Fruit fly (Drosophila melanogaster): Measurements from ENCODE around the gene CG17078.

CG17078 gene

dm6 chr2L:243819-244218 lies 34.2 kb downstream of the CG17078 start (continued):
- TF ChIP-seq Oli (tag; optimal IDR thresholded peaks at IDR 0.05) (peak; percentile 16), CG11456 (GFP tag; IDR thresholded peaks at IDR 0.05) (0 out of 3 replicates have a peak, but pooled peaks have one; percentile 35), CG32532 (GFP tag; IDR thresholded peaks at IDR 0.05) (peak; percentile 65), Neu2 (GFP tag; optimal IDR thresholded peaks at IDR 0.05; ENCODE audit: borderline replicate concordance) (no peak), Tbp (GFP tag; optimal IDR thresholded peaks at IDR 0.05) (no peak), CG10543 (GFP tag; optimal IDR thresholded peaks at IDR 0.05) (no peak), ap (GFP tag; IDR thresholded peaks at IDR 0.05) (peak; percentile 35; the same call in 1 of the 2 replicates), stc (GFP tag; IDR thresholded peaks at IDR 0.05) (peak; percentile 29; the same call in 1 of the 2 replicates), salm (tag; optimal IDR thresholded peaks at IDR 0.05) (no peak), CG2120 (GFP tag; optimal IDR thresholded peaks at IDR 0.05) (peak; percentile 66), Lim3 (GFP tag; IDR thresholded peaks at IDR 0.05) (no peak), CG6683 (GFP tag; optimal IDR thresholded peaks at IDR 0.05) (peak; percentile 24), CG11695 (GFP tag; IDR thresholded peaks at IDR 0.05) (peak; percentile 35; the same call in 1 of the 3 replicates), HHEX (GFP tag; optimal IDR thresholded peaks at IDR 0.05) (peak; percentile 6), MBD-R2 (GFP tag; IDR thresholded peaks at IDR 0.05) (peak; percentile 15; the same call in 1 of the 2 replicates), slbo (GFP tag; IDR thresholded peaks at IDR 0.05) (peak; percentile 69), ind (GFP tag; optimal IDR thresholded peaks at IDR 0.05) (peak; percentile 31), CG8944 (GFP tag; optimal IDR thresholded peaks at IDR 0.05) (no peak), CG11696 (GFP tag; IDR thresholded peaks at IDR 0.05) (0 out of 2 replicates have a peak, but pooled peaks have one; percentile 24), scrt (GFP tag; optimal IDR thresholded peaks at IDR 0.05) (peak; percentile 34), Dbx (GFP tag; IDR thresholded peaks at IDR 0.05) (0 out of 3 replicates have a peak, but pooled peaks have one; percentile 13), NC2β (GFP tag; optimal IDR thresholded peaks at IDR 0.05) (no peak), Ssrp (tag; optimal IDR thresholded peaks at IDR 0.05) (peak; percentile 6), CG14441 (GFP tag; IDR thresholded peaks at IDR 0.05) (peak; percentile 54; the same call in 1 of the 2 replicates), CG7556 (GFP tag; optimal IDR thresholded peaks at IDR 0.05) (peak; percentile 40), Fer1 (GFP tag; optimal IDR thresholded peaks at IDR 0.05) (peak; percentile 21), CG9727 (GFP tag; optimal IDR thresholded peaks at IDR 0.05) (peak; percentile 23), cwo (GFP tag; optimal IDR thresholded peaks at IDR 0.05) (peak; percentile 42), lilli (GFP tag; optimal IDR thresholded peaks at IDR 0.05) (peak; percentile 34), Xbp1 (GFP tag; optimal IDR thresholded peaks at IDR 0.05) (peak; percentile 9), her (GFP tag; optimal IDR thresholded peaks at IDR 0.05) (no peak), Sry-β (GFP tag; optimal IDR thresholded peaks at IDR 0.05) (no peak), dysf (GFP tag; IDR thresholded peaks at IDR 0.05) (peak; percentile 52; the same call in 2 of the 3 replicates), run (tag; optimal IDR thresholded peaks at IDR 0.05) (no peak), CG13775 (GFP tag; optimal IDR thresholded peaks at IDR 0.05) (peak; percentile 9), Drgx (GFP tag; IDR thresholded peaks at IDR 0.05) (peak; percentile 83), BtbVII (GFP tag; optimal IDR thresholded peaks at IDR 0.05) (peak; percentile 24), CG30403 (GFP tag; optimal IDR thresholded peaks at IDR 0.05) (peak; percentile 35), Nf-YB (GFP tag; optimal IDR thresholded peaks at IDR 0.05) (peak; percentile 30), Hmr (GFP tag; optimal IDR thresholded peaks at IDR 0.05) (peak; percentile 40), Pdp1 (GFP tag; optimal IDR thresholded peaks at IDR 0.05) (peak in 1 of 2 experiments; percentile 8), hkb (optimal IDR thresholded peaks at IDR 0.05) (no peak), hkb (GFP tag; IDR thresholded peaks at IDR 0.05) (peak; percentile 15; the same call in 1 of the 2 replicates), E2f1 (GFP tag; IDR thresholded peaks at IDR 0.05) (0 out of 2 replicates have a peak, but pooled peaks have one; percentile 6), al (GFP tag; IDR thresholded peaks at IDR 0.05) (peak; percentile 34; the same call in 1 of the 2 replicates), danr (GFP tag; IDR thresholded peaks at IDR 0.05) (0 out of 2 replicates have a peak, but pooled peaks have one; percentile 7), CG4730 (GFP tag; IDR thresholded peaks at IDR 0.05) (peak; percentile 44; the same call in 1 of the 2 replicates), CG13296 (GFP tag; optimal IDR thresholded peaks at IDR 0.05) (peak; percentile 3), CG8281 (tag; optimal IDR thresholded peaks at IDR 0.05) (no peak), ara (GFP tag; IDR thresholded peaks at IDR 0.05) (no peak), Meics (GFP tag; optimal IDR thresholded peaks at IDR 0.05) (peak; percentile 30)
